Worm (Caenorhabditis elegans) whole organism, L4 larva: ENCODE data around the gene chil-18.

Experiments
- F37D6.2 ChIP-seq: sonication (generic microtip); optimal IDR thresholded peaks from 2 replicates; lab custom pipeline; 2016; ENCODE audit warnings: mild to moderate bottlenecking, missing genetic modification characterization, missing compliant biosample characterization
- aha-1 ChIP-seq: fragments of 150-350 bp; peaks from one replicate; lab custom pipeline; 2014; ENCODE audit warnings: missing biosample characterization, missing genetic modification characterization
- ama-1 ChIP-seq: fragments of 150-350 bp; optimal IDR thresholded peaks from 2 replicates; lab custom pipeline; 2014; ENCODE audit warnings: inconsistent platforms, mixed read lengths
- ceh-62 ChIP-seq: sonication (generic microtip); optimal IDR thresholded peaks from 2 replicates; lab custom pipeline; 2017; ENCODE audit warnings: missing biosample characterization, missing genetic modification characterization
- daf-12 ChIP-seq: fragments of 150-350 bp; optimal IDR thresholded peaks from 2 replicates; lab custom pipeline; 2014; ENCODE audit warnings: missing biosample characterization, missing genetic modification reagents, missing genetic modification characterization
- daf-16 ChIP-seq, 3 experiments: sonication (generic microtip); optimal IDR thresholded peaks; 2 replicates each; lab custom pipeline; 2016 to 2017; ENCODE audit warnings: missing genetic modification characterization in 3 of 3, missing genetic modification reagents in 3 of 3, mild to moderate bottlenecking in 2 of 3, missing compliant biosample characterization in 2 of 3, missing biosample characterization in 1 of 3, moderate library complexity in 1 of 3
- daf-8 ChIP-seq: fragments of 200-800 bp; sonication (Bioruptor generic); IDR thresholded peaks from 2 replicates; pipeline ENCODE4 v1.3.6; 2022; ENCODE audit warnings: missing genetic modification characterization, missing compliant biosample characterization
- dmd-6 ChIP-seq: fragments of 200-800 bp; sonication (Bioruptor generic); IDR thresholded peaks from 2 replicates; pipeline ENCODE4 v1.3.6; 2022; ENCODE audit warnings: missing genetic modification reagents, missing genetic modification characterization, missing compliant biosample characterization
- dmd-8 ChIP-seq: fragments of 200-800 bp; sonication (Bioruptor generic); IDR thresholded peaks from 2 replicates; pipeline ENCODE4 v1.3.6; 2022; ENCODE audit warnings: missing genetic modification characterization, missing compliant biosample characterization
- duxl-1 ChIP-seq: sonication (generic microtip); optimal IDR thresholded peaks from 2 replicates; lab custom pipeline; 2016; ENCODE audit warnings: mild to moderate bottlenecking, missing genetic modification characterization, moderate library complexity, missing compliant biosample characterization; ENCODE audit not compliant: poor library complexity
- dve-1 ChIP-seq: sonication (generic microtip); optimal IDR thresholded peaks from 2 replicates; lab custom pipeline; 2017; ENCODE audit warnings: antibody characterized with exemption, mild to moderate bottlenecking, missing genetic modification characterization, missing compliant biosample characterization; ENCODE audit not compliant: insufficient read depth
- egl-43 ChIP-seq: fragments of 200-800 bp; sonication (Bioruptor generic); IDR thresholded peaks from 2 replicates; pipeline ENCODE4 v1.3.6; 2022; ENCODE audit warnings: missing genetic modification reagents, missing genetic modification characterization, missing compliant biosample characterization
- gei-8 ChIP-seq: fragments of 200-800 bp; sonication (Bioruptor generic); optimal IDR thresholded peaks from 2 replicates; lab custom pipeline; 2018; ENCODE audit warnings: mild to moderate bottlenecking, missing genetic modification characterization, missing compliant biosample characterization
- hlh-11 ChIP-seq: fragments of 200-800 bp; sonication (Bioruptor generic); optimal IDR thresholded peaks from 2 replicates; lab custom pipeline; 2018; ENCODE audit warnings: mild to moderate bottlenecking, missing genetic modification characterization, missing compliant biosample characterization
- hlh-30 ChIP-seq: sonication (generic microtip); optimal IDR thresholded peaks from 2 replicates; lab custom pipeline; 2017; ENCODE audit warnings: antibody characterized with exemption, mild to moderate bottlenecking, missing genetic modification characterization, missing compliant biosample characterization; ENCODE audit not compliant: insufficient read depth
- jun-1 ChIP-seq: fragments of 150-350 bp; optimal IDR thresholded peaks from 2 replicates; lab custom pipeline; 2014; ENCODE audit warnings: missing biosample characterization, missing genetic modification reagents, missing genetic modification characterization
- lin-13 ChIP-seq: fragments of 150-350 bp; optimal IDR thresholded peaks from 2 replicates; lab custom pipeline; 2014; ENCODE audit warnings: missing biosample characterization, missing genetic modification reagents, missing genetic modification characterization
- lin-15B ChIP-seq: fragments of 150-350 bp; sonication (generic microtip); optimal IDR thresholded peaks from 3 replicates; lab custom pipeline; 2014; ENCODE audit warnings: missing biosample characterization, missing genetic modification characterization
- lin-29 ChIP-seq: fragments of 200-800 bp; sonication (Bioruptor generic); IDR thresholded peaks from 2 replicates; pipeline ENCODE4 v1.3.6; 2022; ENCODE audit warnings: missing genetic modification reagents, missing genetic modification characterization, missing compliant biosample characterization
- lin-38 ChIP-seq: fragments of 200-800 bp; sonication (Bioruptor generic); IDR thresholded peaks from 2 replicates; pipeline ENCODE4 v1.3.6; 2022; ENCODE audit warnings: missing genetic modification reagents, missing genetic modification characterization, missing compliant biosample characterization
- mes-2 ChIP-seq: sonication (generic microtip); optimal IDR thresholded peaks from 2 replicates; lab custom pipeline; 2016; ENCODE audit warnings: missing genotype, mild to moderate bottlenecking, missing genetic modification characterization, missing compliant biosample characterization; ENCODE audit not compliant: poor library complexity, severe bottlenecking
- nhr-102 ChIP-seq: sonication (generic microtip); optimal IDR thresholded peaks from 2 replicates; lab custom pipeline; 2016; ENCODE audit warnings: mild to moderate bottlenecking, missing genetic modification characterization, moderate library complexity, missing compliant biosample characterization
- nhr-28 ChIP-seq: fragments of 150-350 bp; optimal IDR thresholded peaks from 2 replicates; lab custom pipeline; 2014; ENCODE audit warnings: missing biosample characterization, missing genetic modification characterization
- nhr-42 ChIP-seq: fragments of 200-800 bp; sonication (Bioruptor generic); IDR thresholded peaks from 2 replicates; pipeline ENCODE4 v1.3.6; 2022; ENCODE audit warnings: missing genetic modification characterization, missing compliant biosample characterization
- nhr-6 ChIP-seq: fragments of 150-350 bp; optimal IDR thresholded peaks from 2 replicates; lab custom pipeline; 2014; ENCODE audit warnings: missing biosample characterization, missing genetic modification characterization
- nhr-76 ChIP-seq: fragments of 150-350 bp; optimal IDR thresholded peaks from 2 replicates; lab custom pipeline; 2014; ENCODE audit warnings: missing biosample characterization, missing genetic modification characterization
- pha-4 ChIP-seq, 2 experiments: fragments of 150-350 bp in 1 of 2; fragments of 200-800 bp in 1 of 2; sonication (Bioruptor generic) in 1 of 2; IDR thresholded peaks in 1 of 2; optimal IDR thresholded peaks in 1 of 2; 2 replicates each; pipeline versions ENCODE4 v1.3.6 to Lab custom; 2014 to 2022; ENCODE audit warnings: missing genetic modification characterization in 2 of 2, missing genetic modification reagents in 2 of 2, missing biosample characterization in 1 of 2, missing compliant biosample characterization in 1 of 2
- pqm-1 ChIP-seq: sonication (generic microtip); optimal IDR thresholded peaks from 2 replicates; lab custom pipeline; 2017; ENCODE audit warnings: missing biosample characterization, missing genetic modification characterization
- saeg-2 ChIP-seq: fragments of 200-800 bp; sonication (Bioruptor generic); IDR thresholded peaks from 2 replicates; pipeline ENCODE4 v1.3.6; 2022; ENCODE audit warnings: missing genetic modification reagents, missing genetic modification characterization, missing compliant biosample characterization
- sdz-12 ChIP-seq: fragments of 200-800 bp; sonication (Bioruptor generic); optimal IDR thresholded peaks from 2 replicates; lab custom pipeline; 2018; ENCODE audit warnings: mild to moderate bottlenecking, missing genetic modification characterization, missing compliant biosample characterization
- set-16 ChIP-seq: fragments of 200-800 bp; sonication (Bioruptor generic); IDR thresholded peaks from 2 replicates; pipeline ENCODE4 v1.3.6; 2022; ENCODE audit warnings: missing genetic modification reagents, missing genetic modification characterization, missing compliant biosample characterization
- snpc-1.2 ChIP-seq: fragments of 200-800 bp; sonication (Bioruptor generic); IDR thresholded peaks from 2 replicates; pipeline ENCODE4 v1.3.6; 2022; ENCODE audit warnings: missing genetic modification reagents, missing genetic modification characterization, missing compliant biosample characterization
- tra-1 ChIP-seq: fragments of 200-800 bp; sonication (Bioruptor generic); IDR thresholded peaks from 2 replicates; pipeline ENCODE4 v1.3.6; 2022; ENCODE audit warnings: missing genetic modification reagents, missing genetic modification characterization, missing compliant biosample characterization
- unc-62 ChIP-seq, 3 experiments: fragments of 150-350 bp in 1 of 3; sonication (generic microtip); optimal IDR thresholded peaks in 2 of 3; peaks in 1 of 3; 1 replicate in 1 of 3; 2 replicates in 2 of 3; lab custom pipeline; 2014 to 2017; ENCODE audit warnings: missing biosample characterization in 3 of 3, missing genetic modification characterization in 3 of 3, missing genetic modification reagents in 3 of 3, missing genotype in 1 of 3
- vab-7 ChIP-seq: fragments of 200-800 bp; sonication (Bioruptor generic); IDR thresholded peaks from 2 replicates; pipeline ENCODE4 v1.3.6; 2022; ENCODE audit warnings: missing genetic modification reagents, missing genetic modification characterization, missing compliant biosample characterization
- zag-1 ChIP-seq: fragments of 150-350 bp; optimal IDR thresholded peaks from 2 replicates; lab custom pipeline; 2014; ENCODE audit warnings: missing biosample characterization, missing genetic modification characterization
- zip-11 ChIP-seq: fragments of 200-800 bp; sonication (Bioruptor generic); IDR thresholded peaks from 2 replicates; pipeline ENCODE4 v1.3.6; 2022; ENCODE audit warnings: missing genetic modification characterization, missing compliant biosample characterization
- ztf-11 ChIP-seq: fragments of 150-350 bp; optimal IDR thresholded peaks from 2 replicates; lab custom pipeline; 2014; ENCODE audit warnings: missing biosample characterization, missing genetic modification characterization

chil-18 gene

DNA sequence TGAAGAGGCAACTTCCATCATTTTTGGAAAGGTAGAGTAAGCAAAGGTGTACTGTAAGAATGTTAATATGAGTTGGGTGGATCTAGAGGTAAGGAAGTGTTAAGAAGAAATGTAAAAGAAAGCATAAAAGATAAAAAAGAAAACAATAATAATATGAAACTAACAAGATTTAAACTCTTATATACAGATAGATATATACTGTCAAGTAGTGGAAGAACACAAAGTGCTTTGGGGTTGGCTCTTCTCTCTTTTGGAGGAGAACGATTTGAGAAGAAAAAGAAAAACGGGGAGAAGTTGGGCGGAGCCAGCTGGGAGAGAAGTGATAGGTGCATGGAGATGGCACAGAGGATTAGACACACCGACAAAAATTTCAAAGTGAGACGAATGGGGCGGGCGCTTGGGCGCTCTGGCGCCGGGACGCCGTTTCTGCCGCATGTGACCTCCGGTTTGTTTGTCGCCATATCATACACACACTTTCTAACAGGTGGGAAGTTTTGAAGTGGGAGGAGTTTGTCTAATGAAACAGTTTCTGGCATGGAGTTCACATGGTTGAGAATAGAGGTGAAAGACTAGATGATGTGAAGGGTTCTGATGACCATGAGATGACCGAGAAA lies 39.4 kb downstream of the chil-18 start, which contains the start of gene T19H5.4 (continued):
- TF ChIP-seq zip-11 (GFP tag; lab: Robert Waterston, UW), result no peak
- no peak for TF ChIP-seq ceh-62 (tag; lab: Kevin White, UChicago)
- TF ChIP-seq ztf-11 (tag; lab: Kevin White, UChicago), result no peak
- no peak for TF ChIP-seq lin-38 (GFP tag; lab: Robert Waterston, UW)
- TF ChIP-seq hlh-30 (tag; lab: Kevin White, UChicago), result peak; percentile 92
- peak; percentile 16 for TF ChIP-seq lin-13 (GFP tag; lab: Kevin White, UChicago)
- TF ChIP-seq ama-1 (lab: Kevin White, UChicago), result no peak
- peak; percentile 42 for TF ChIP-seq gei-8 (GFP tag; lab: Kevin White, UChicago)
- TF ChIP-seq snpc-1.2, result no peak
- 0 out of 2 replicates have a peak, but pooled peaks have one; percentile 50 for TF ChIP-seq pha-4 (GFP tag; IDR thresholded peaks at IDR 0.05; lab: Robert Waterston, UW)
- TF ChIP-seq pha-4 (tag; optimal IDR thresholded peaks at IDR 0.05; lab: Kevin White, UChicago), result no peak
- 0 out of 2 replicates have a peak, but pooled peaks have one; percentile 37 for TF ChIP-seq vab-7 (GFP tag; lab: Robert Waterston, UW)
- no peak for TF ChIP-seq nhr-76 (tag; lab: Kevin White, UChicago)
- TF ChIP-seq aha-1 (tag; lab: Kevin White, UChicago), result peak; percentile 79
- no peak for TF ChIP-seq lin-15B (tag; lab: Kevin White, UChicago)
- TF ChIP-seq sdz-12 (GFP tag; lab: Kevin White, UChicago), result no peak
- TF ChIP-seq set-16, result peak; percentile 68
- TF ChIP-seq dmd-8, result no peak

DNA sequence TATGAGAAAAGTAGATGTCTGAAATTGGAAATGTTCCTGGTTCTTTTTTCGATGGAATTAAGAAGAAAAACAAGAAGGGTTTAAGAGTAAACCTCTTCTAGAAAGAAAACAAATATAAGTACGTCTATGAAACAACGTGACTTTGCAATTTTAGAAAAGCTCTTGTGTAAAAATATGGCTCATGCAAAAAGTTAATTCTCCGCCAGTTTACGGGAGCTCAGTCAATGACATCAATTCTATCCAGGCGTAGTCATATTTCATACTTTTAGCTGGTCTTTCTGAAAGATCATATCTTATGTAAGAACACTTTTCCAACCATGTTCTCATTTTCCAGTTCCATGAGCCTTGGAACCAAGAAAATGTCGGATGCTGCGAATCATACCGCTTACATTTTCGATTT lies 41.9 kb downstream of the chil-18 start:
- TF ChIP-seq ama-1 (lab: Kevin White, UChicago), result no peak
- TF ChIP-seq nhr-42, result no peak
- no peak for TF ChIP-seq egl-43 (GFP tag; lab: Robert Waterston, UW)
- peak in 1 of 2 experiments; percentile 98 for TF ChIP-seq unc-62 (GFP tag; optimal IDR thresholded peaks at IDR 0.05 in 1 of 2; lab: Kevin White, UChicago)
- no peak for TF ChIP-seq unc-62 (tag; optimal IDR thresholded peaks at IDR 0.05; lab: Kevin White, UChicago)

DNA sequence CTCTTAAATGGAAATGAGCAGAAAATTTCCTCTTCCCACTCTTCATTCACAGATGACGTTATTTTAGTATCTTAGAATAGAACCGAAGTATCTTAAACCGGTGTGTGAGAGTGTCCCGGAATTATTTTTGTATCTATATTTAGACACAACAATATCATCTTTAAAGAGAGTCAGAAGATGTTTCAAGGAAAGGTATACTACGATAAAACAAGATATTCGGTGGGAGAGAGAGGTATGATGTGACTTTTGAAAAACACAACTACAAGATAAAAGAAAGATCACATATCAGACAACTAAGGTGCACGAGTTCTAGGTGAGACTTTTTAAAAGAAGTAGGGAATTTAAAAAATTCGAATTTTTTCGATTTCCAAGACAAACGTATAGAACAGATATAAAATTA lies 42.5 kb downstream of the chil-18 start:
- TF ChIP-seq daf-8 (GFP tag; lab: Robert Waterston, UW) (no peak), nhr-28 (peak; percentile 84), hlh-30 (tag; lab: Kevin White, UChicago) (peak; percentile 31)

DNA sequence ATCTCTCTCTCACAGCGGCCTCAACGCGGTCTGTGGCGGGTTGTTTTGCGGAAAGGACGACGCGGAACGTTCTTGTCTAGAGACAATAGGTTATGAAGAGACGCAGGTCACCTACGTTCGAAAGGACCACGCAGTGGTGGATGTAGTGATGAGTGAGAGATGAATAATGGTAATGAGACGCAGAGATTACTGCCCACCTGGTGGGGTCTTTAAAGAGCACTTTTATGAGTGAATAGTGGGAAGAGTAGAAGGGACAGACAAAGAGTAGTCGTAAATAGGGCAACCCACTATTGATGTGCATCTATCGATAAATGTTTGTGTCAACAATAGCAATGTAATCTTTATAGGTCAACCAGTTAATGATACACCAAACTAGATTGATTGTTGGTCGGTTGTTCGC lies 43.0 kb downstream of the chil-18 start:
- no peak for TF ChIP-seq F37D6.2 (tag; lab: Kevin White, UChicago)
- TF ChIP-seq unc-62 (GFP tag; optimal IDR thresholded peaks at IDR 0.05 in 1 of 2; lab: Kevin White, UChicago), result peak in 1 of 2 experiments; percentile 72
- no peak for TF ChIP-seq unc-62 (tag; optimal IDR thresholded peaks at IDR 0.05; lab: Kevin White, UChicago)
- TF ChIP-seq nhr-6 (tag; lab: Kevin White, UChicago), result peak; percentile 77
- TF ChIP-seq lin-38 (GFP tag; lab: Robert Waterston, UW), result no peak
- 0 out of 2 replicates have a peak, but pooled peaks have one; percentile 27 for TF ChIP-seq dmd-8
- TF ChIP-seq zag-1 (tag; lab: Kevin White, UChicago), result no peak
- no peak for TF ChIP-seq nhr-28
- TF ChIP-seq duxl-1 (tag; lab: Kevin White, UChicago), result no peak
- TF ChIP-seq mes-2 (tag; lab: Kevin White, UChicago), result peak; percentile 5
- no peak for TF ChIP-seq daf-16 (GFP tag; optimal IDR thresholded peaks at IDR 0.05; lab: Kevin White, UChicago)
- TF ChIP-seq daf-16 (tag; optimal IDR thresholded peaks at IDR 0.05; lab: Kevin White, UChicago), result peak; percentile 11

DNA sequence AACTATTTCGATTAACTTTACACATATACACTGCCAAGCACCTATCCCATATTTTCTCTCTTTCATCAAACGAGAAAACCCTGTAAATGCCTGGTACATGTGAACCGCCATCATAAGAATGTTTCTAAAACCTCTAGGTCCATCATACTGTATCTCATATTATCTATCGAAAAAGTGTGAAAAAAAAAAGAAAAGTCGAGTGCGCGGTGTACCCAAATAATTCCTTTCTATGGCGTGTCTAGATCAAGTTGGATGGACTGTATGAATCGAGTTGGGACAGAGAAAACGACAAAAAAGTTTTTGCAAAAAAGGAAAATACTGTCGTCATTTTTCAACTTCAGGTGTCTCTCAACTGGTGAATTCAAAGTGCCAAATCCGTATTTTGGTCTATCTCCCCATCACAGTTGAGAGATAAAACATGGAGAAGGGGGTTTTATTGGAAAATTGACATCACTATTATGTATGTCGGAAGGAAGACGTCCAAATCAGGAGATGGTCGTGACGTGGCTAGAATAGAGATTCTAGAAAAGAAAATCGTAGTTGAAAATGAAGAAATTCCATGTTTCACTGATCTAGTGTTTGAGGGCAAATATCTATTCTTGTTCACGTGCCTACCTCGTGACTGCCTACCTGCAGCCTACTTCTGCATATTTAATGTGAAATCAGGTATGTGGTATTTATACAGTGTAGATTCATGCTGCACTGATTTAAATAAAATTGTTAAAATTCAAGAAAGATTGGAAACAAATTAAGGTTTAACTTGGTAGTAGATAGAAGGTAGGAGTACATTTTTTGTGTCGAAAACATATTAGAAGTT lies 45.4 kb downstream of the chil-18 start:
- TF ChIP-seq dmd-6 (GFP tag; lab: Robert Waterston, UW), result peak; percentile 46
- no peak for TF ChIP-seq saeg-2 (GFP tag; lab: Robert Waterston, UW)
- no peak for TF ChIP-seq jun-1
- TF ChIP-seq hlh-11 (tag; lab: Kevin White, UChicago), result peak; percentile 30
- peak in 1 of 2 experiments; percentile 59 for TF ChIP-seq unc-62 (GFP tag; optimal IDR thresholded peaks at IDR 0.05 in 1 of 2; lab: Kevin White, UChicago)
- TF ChIP-seq unc-62 (tag; optimal IDR thresholded peaks at IDR 0.05; lab: Kevin White, UChicago), result no peak
- no peak for TF ChIP-seq pqm-1
- TF ChIP-seq tra-1 (GFP tag; lab: Robert Waterston, UW), result 0 out of 2 replicates have a peak, but pooled peaks have one; percentile 61
- TF ChIP-seq daf-12, result no peak
- TF ChIP-seq gei-8 (GFP tag; lab: Kevin White, UChicago), result peak; percentile 5
- TF ChIP-seq lin-29 (GFP tag; lab: Robert Waterston, UW), result no peak
- TF ChIP-seq nhr-102 (tag; lab: Kevin White, UChicago), result no peak
- no peak for TF ChIP-seq dve-1
- no peak for TF ChIP-seq ama-1 (lab: Kevin White, UChicago)
- TF ChIP-seq hlh-30 (tag; lab: Kevin White, UChicago), result peak; percentile 56
